Worm (Caenorhabditis elegans): ENCODE results near the gene mdmh-35.
A peak's percentile ranks its signal among the peaks of the same experiment; 100 is the strongest.

mdmh-35 gene

DNA sequence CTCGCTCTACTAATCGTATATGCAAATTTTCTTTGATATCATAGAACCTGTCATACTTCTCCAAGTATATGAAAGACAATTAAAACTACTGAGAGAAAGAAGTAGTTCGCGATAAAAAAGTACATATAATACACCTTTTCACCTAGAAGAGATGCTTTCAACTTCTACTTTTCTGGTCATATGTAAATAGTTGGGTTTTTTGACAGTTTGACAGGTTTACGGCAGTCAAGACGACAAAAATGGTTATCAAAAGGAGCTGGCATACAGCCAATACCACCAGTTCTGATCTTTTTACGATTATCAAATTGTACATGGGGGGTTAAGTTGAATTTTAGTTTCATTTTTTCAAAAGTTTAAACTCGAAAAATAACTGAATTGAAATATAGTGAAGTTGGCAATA lies 40.6 kb downstream of the mdmh-35 start (continued):
- TF ChIP-seq tag-97 (GFP tag; IDR thresholded peaks at IDR 0.05) (no peak), attf-4 (tag; optimal IDR thresholded peaks at IDR 0.05) (no peak), daf-16 (GFP tag; optimal IDR thresholded peaks at IDR 0.05) (no peak), daf-16 (tag; optimal IDR thresholded peaks at IDR 0.05) (peak; percentile 90), R02D3.7 (tag; optimal IDR thresholded peaks at IDR 0.05) (no peak), ceh-28 (tag; optimal IDR thresholded peaks at IDR 0.05) (no peak), lin-1 (GFP tag; IDR thresholded peaks at IDR 0.05) (no peak), egl-27 (tag; optimal IDR thresholded peaks at IDR 0.05) (no peak), pqm-1 (tag; optimal IDR thresholded peaks at IDR 0.05) (peak; percentile 89), daf-12 (tag; optimal IDR thresholded peaks at IDR 0.05) (no peak), daf-8 (GFP tag; IDR thresholded peaks at IDR 0.05) (no peak), sdz-12 (GFP tag; optimal IDR thresholded peaks at IDR 0.05) (no peak), set-16 (GFP tag; IDR thresholded peaks at IDR 0.05) (no peak), F26F4.8 (GFP tag; conservative IDR thresholded peaks at IDR 0.05) (no peak), nhr-6 (tag; optimal IDR thresholded peaks at IDR 0.05) (no peak), tra-1 (GFP tag; IDR thresholded peaks at IDR 0.05) (peak; percentile 84), spr-3 (GFP tag; optimal IDR thresholded peaks at IDR 0.05) (no peak), madf-9 (GFP tag; conservative IDR thresholded peaks at IDR 0.05) (no peak), nhr-48 (tag; optimal IDR thresholded peaks at IDR 0.05) (peak; percentile 34), daf-19 (GFP tag; conservative IDR thresholded peaks at IDR 0.05) (no peak), skn-1 (tag; optimal IDR thresholded peaks at IDR 0.05) (no peak), aha-1 (tag) (peak; percentile 57), lsy-2 (tag; optimal IDR thresholded peaks at IDR 0.05) (peak in 1 of 2 experiments; percentile 10), nhr-102 (tag; optimal IDR thresholded peaks at IDR 0.05) (peak; percentile 29), mxl-3 (GFP tag; optimal IDR thresholded peaks at IDR 0.05) (no peak), F49E8.2 (tag; optimal IDR thresholded peaks at IDR 0.05; ENCODE audit: borderline replicate concordance) (no peak), pha-4 (GFP tag; IDR thresholded peaks at IDR 0.05) (no peak), pha-4 (tag; optimal IDR thresholded peaks at IDR 0.05) (no peak), hmg-1.1 (GFP tag; IDR thresholded peaks at IDR 0.05) (no peak), nhr-10 (tag; optimal IDR thresholded peaks at IDR 0.05) (no peak), dmd-9 (GFP tag; IDR thresholded peaks at IDR 0.05) (no peak), ceh-82 (tag; optimal IDR thresholded peaks at IDR 0.05) (no peak), nhr-41 (GFP tag; IDR thresholded peaks at IDR 0.05) (no peak), saeg-2 (GFP tag; IDR thresholded peaks at IDR 0.05) (no peak), dve-1 (tag; optimal IDR thresholded peaks at IDR 0.05; ENCODE audit: insufficient read depth) (peak; percentile 93)

DNA sequence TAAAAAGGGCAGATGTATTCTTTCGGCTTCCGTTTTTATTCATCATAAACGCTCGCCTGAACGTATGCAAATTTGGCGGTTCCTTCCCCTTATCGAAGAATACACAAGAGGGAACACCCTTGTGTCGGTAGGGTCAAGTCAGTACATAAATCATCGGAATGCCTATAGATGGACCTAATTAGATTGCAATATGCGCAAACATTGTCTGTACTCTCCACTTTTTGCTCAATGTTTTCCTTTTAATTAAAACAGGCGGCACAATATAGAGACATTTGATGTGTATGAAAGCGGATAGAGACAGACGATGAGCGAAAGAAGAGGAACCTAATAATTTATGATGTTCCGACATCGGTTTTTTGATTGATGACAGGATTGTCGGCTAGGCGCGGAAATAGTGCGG lies 41.3 kb downstream of the mdmh-35 start:
- peak in 1 of 2 experiments; percentile 25 for TF ChIP-seq unc-62 (GFP tag; optimal IDR thresholded peaks at IDR 0.05 in 1 of 2)
- TF ChIP-seq unc-62 (tag; optimal IDR thresholded peaks at IDR 0.05), result no peak
- no peak for TF ChIP-seq zfp-2 (tag; optimal IDR thresholded peaks at IDR 0.05)
- peak; percentile 57 for TF ChIP-seq nhr-6 (tag; optimal IDR thresholded peaks at IDR 0.05)
- TF ChIP-seq mes-2 (tag; optimal IDR thresholded peaks at IDR 0.05; ENCODE audit: poor library complexity, severe bottlenecking), result peak; percentile 19

DNA sequence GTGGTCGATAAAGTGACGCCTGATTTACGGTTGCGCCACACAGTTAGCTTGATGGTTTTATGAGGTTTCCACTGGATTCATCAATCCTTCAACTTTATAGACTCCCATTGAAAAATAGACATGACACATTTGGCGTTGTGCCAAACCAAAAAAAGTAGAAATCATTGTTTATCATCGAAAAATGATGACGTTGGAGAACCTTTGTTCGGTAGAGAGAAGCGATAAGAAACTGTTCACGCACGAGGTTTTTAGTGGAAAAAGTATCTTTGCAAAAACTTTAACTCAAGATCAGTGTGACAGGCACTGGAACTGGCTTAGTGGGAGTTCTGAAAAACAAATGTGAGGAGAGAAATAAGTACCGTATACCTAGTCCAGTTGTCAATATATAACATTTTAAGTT lies 41.9 kb downstream of the mdmh-35 start:
- TF ChIP-seq nhr-28 (tag; optimal IDR thresholded peaks at IDR 0.05) (peak; percentile 52), fos-1 (tag; optimal IDR thresholded peaks at IDR 0.05) (no peak), daf-16 (GFP tag; optimal IDR thresholded peaks at IDR 0.05) (no peak), daf-16 (tag; optimal IDR thresholded peaks at IDR 0.05) (peak; percentile 26), nhr-10 (tag; optimal IDR thresholded peaks at IDR 0.05) (no peak), T20F7.1 (GFP tag; optimal IDR thresholded peaks at IDR 0.05) (no peak), ctbp-1 (GFP tag; IDR thresholded peaks at IDR 0.05) (no peak), hlh-30 (tag; optimal IDR thresholded peaks at IDR 0.05; ENCODE audit: insufficient read depth) (peak; percentile 46), saeg-2 (GFP tag; IDR thresholded peaks at IDR 0.05) (no peak), mdt-29 (GFP tag; IDR thresholded peaks at IDR 0.05) (no peak), Y105C5A.15 (GFP tag; IDR thresholded peaks at IDR 0.05) (no peak), ceh-32 (tag; optimal IDR thresholded peaks at IDR 0.05; ENCODE audit: poor library complexity) (no peak), zfp-2 (tag; optimal IDR thresholded peaks at IDR 0.05) (no peak), dmd-9 (GFP tag; IDR thresholded peaks at IDR 0.05) (no peak), F37D6.2 (tag; optimal IDR thresholded peaks at IDR 0.05) (no peak), skn-1 (tag; optimal IDR thresholded peaks at IDR 0.05) (no peak), nhr-111 (GFP tag; optimal IDR thresholded peaks at IDR 0.05) (no peak), pqm-1 (tag; optimal IDR thresholded peaks at IDR 0.05) (peak; percentile 31), lin-13 (GFP tag; optimal IDR thresholded peaks at IDR 0.05) (no peak), Y75B8A.6 (GFP tag; IDR thresholded peaks at IDR 0.05) (no peak)

Measured in whole organism, L4 larva.